Worm (Caenorhabditis elegans): Measurements from ENCODE around the gene Y22D7AR.3.

Y22D7AR.3 gene

ce11 chrIII:1665799-1666308 is at the start of gene Y22D7AR.3:
Gene Y22D7AR.3 (minus strand): TSS chrIII:1665849.
- TF ChIP-seq nhr-71 (tag; optimal IDR thresholded peaks at IDR 0.05) (no peak), efl-1 (optimal IDR thresholded peaks at IDR 0.05) (no peak), efl-1 (GFP tag; optimal IDR thresholded peaks at IDR 0.05 in 1 of 2) (peak in 1 of 2 experiments; percentile 72)

DNA sequence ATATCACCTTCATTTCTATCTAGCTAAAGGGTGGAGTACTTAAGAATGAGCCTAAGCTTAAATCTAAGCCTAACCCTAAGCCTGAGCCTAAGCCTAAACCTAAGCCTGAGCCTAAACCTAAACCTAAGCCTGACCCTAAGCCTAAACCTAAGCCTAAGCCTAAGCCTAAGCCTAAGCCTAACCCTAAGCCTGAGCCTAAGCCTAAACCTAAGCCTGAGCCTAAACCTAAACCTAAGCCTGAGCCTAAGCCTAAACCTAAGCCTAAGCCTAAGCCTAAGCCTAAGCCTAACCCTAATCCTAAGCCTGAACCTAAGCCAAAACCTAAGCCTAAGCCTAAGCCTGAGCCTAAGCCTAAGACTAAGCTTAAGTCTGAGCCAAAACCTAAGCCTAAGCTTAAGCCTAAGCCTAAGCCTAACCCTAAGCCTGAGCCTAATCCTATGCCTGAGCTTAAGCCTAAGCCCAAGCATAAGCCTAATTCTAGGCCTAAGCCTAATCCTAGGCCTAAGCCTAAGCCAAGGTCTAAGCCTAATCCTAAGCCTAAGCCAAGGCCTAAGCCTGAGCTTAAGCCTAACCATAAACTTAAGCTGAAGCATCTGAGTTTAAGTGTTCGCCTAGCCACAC is 48.5 kb upstream of the Y22D7AR.3 start:
- no peak for TF ChIP-seq C34B4.2 (tag; optimal IDR thresholded peaks at IDR 0.05)
- TF ChIP-seq efl-3 (GFP tag; optimal IDR thresholded peaks at IDR 0.05): no peak
- TF ChIP-seq unc-30 (tag; optimal IDR thresholded peaks at IDR 0.05): no peak
- no peak for TF ChIP-seq zip-4 (GFP tag; optimal IDR thresholded peaks at IDR 0.05)
- no peak for TF ChIP-seq fos-1 (tag; optimal IDR thresholded peaks at IDR 0.05)
- no peak for TF ChIP-seq sup-37 (GFP tag; optimal IDR thresholded peaks at IDR 0.05)
- TF ChIP-seq sox-4 (tag; optimal IDR thresholded peaks at IDR 0.05): no peak
- TF ChIP-seq skn-1 (tag; optimal IDR thresholded peaks at IDR 0.05): no peak
- TF ChIP-seq ces-1 (GFP tag; optimal IDR thresholded peaks at IDR 0.05): no peak
- no peak for TF ChIP-seq elt-2 (tag; optimal IDR thresholded peaks at IDR 0.05)
- TF ChIP-seq pqm-1 (tag; optimal IDR thresholded peaks at IDR 0.05): no peak
- TF ChIP-seq alr-1 (tag; optimal IDR thresholded peaks at IDR 0.05; ENCODE audit: borderline replicate concordance): no peak
- TF ChIP-seq blmp-1 (tag; optimal IDR thresholded peaks at IDR 0.05): no peak
- no peak for TF ChIP-seq unc-130 (tag; optimal IDR thresholded peaks at IDR 0.05)
- TF ChIP-seq egl-13 (tag; optimal IDR thresholded peaks at IDR 0.05): no peak
- TF ChIP-seq ceh-63 (GFP tag; optimal IDR thresholded peaks at IDR 0.05): no peak

DNA sequence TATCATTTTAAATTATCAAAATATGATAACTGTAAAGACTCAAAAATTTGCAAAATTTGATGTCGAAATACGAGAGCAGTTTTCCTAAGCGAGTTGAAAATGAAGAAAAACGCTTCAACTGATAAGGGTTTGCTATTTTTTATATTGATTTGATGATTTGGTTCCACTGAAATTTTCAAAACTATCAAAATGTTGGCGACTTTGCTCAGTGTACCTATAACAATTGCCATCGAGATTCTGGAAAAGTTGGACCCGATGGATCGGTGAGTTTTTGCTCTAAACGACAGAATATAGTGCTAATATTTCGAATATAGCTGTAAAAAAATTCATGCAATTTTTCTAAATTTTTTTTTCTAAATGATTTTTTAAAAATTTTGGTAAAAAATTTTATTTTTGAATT is 40.1 kb upstream of the Y22D7AR.3 start, which contains the start of the genes fbxa-13 and Y22D7AR.2:
TSS of gene fbxa-13 (minus strand) at position 101 of the 400 bp plus-strand sequence.
TSS of gene Y22D7AR.2 (plus strand) at position 148 of the 400 bp plus-strand sequence.
- TF ChIP-seq ama-1 (optimal IDR thresholded peaks at IDR 0.05) (no peak), efl-3 (GFP tag; optimal IDR thresholded peaks at IDR 0.05) (no peak), fkh-4 (tag; optimal IDR thresholded peaks at IDR 0.05; ENCODE audit: borderline replicate concordance) (no peak), lin-15B (tag; optimal IDR thresholded peaks at IDR 0.05) (no peak), swsn-7 (tag; optimal IDR thresholded peaks at IDR 0.05) (no peak), elt-3 (tag; optimal IDR thresholded peaks at IDR 0.05) (no peak), irx-1 (tag; optimal IDR thresholded peaks at IDR 0.05) (no peak), elt-2 (tag; optimal IDR thresholded peaks at IDR 0.05) (no peak), nhr-71 (tag; optimal IDR thresholded peaks at IDR 0.05) (no peak)

DNA sequence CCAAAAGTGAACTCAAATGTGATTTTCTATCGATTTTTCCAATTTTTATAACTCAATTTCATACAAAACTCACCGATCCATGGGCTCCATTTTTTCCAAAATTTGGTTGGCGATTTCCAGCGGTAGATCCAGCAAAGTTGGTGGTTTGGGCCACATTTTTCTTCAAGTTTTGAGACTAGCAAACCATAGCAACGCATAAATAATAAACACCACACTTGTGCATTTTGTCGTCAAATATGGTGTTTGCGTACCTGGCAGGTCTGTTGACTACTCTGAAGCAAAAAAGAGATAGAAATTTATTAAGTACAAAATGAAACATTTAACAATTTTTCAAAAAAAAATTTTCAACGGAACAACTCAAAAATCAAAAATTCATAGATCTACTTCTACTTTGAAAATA is 39.7 kb upstream of the Y22D7AR.3 start:
- no peak for TF ChIP-seq ceh-8 (GFP tag; optimal IDR thresholded peaks at IDR 0.05)
- peak; percentile 12 for TF ChIP-seq C16A3.4 (tag; optimal IDR thresholded peaks at IDR 0.05)
- peak in 1 of 3 experiments; percentile 11 for TF ChIP-seq ceh-82 (tag; optimal IDR thresholded peaks at IDR 0.05)
- peak in 2 of 3 experiments; percentile 34 to 45 for TF ChIP-seq dpl-1 (GFP tag; optimal IDR thresholded peaks at IDR 0.05)
- peak in 1 of 2 experiments; percentile 40 for TF ChIP-seq lin-35 (GFP tag; optimal IDR thresholded peaks at IDR 0.05)
- TF ChIP-seq efl-1 (optimal IDR thresholded peaks at IDR 0.05): peak; percentile 29 to 44
- TF ChIP-seq efl-1 (GFP tag; optimal IDR thresholded peaks at IDR 0.05 in 1 of 2): peak; percentile 44 to 74
- no peak for TF ChIP-seq mdl-1 (tag; optimal IDR thresholded peaks at IDR 0.05)
- peak; percentile 35 for TF ChIP-seq mep-1 (tag; optimal IDR thresholded peaks at IDR 0.05)
- TF ChIP-seq F16B12.6 (tag; optimal IDR thresholded peaks at IDR 0.05): peak; percentile 84
- TF ChIP-seq unc-62 (GFP tag; optimal IDR thresholded peaks at IDR 0.05): no peak
- peak; percentile 29 for TF ChIP-seq swsn-7 (tag; optimal IDR thresholded peaks at IDR 0.05)
- TF ChIP-seq rnt-1 (tag; optimal IDR thresholded peaks at IDR 0.05): peak; percentile 16
